ENCODE assay signal across 1 fruit fly cellular context in the genomic region with DNA sequence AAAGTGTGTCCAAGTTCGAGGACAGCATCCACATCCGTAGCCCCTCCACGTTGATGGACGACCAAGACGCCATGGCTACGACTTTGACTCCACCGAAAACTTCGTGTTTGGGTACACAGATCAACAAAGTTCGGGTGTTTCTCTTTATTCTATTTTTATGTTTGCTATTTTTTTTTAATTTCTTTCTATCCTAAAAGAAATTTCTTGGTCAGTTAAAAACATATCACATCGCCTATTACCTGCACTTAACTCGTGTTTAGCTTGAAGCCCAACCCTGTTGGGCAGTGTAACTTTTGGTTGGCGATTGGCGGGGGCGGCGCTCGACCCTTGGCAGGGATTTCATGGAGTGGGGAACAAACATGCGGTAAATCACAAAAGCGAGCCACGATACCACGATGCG.
TF ChIP-seq lines count a peak whose summit lies in the region.

No protein-coding gene starts in this region.

TF ChIP-seq in whole organism, embryonic, 481 proteins besides CTCF, POLR2A, EP300 and RAD21 (continued from another document and continues in another):
- TF ChIP-seq CG9727 (GFP tag; optimal IDR thresholded peaks at IDR 0.05; lab: Kevin White, UChicago) (peak; percentile 66), Six4 (GFP tag; optimal IDR thresholded peaks at IDR 0.05; lab: Kevin White, UChicago) (peak; percentile 8), trem (tag; optimal IDR thresholded peaks at IDR 0.05; lab: Kevin White, UChicago) (peak; percentile 41), D (optimal IDR thresholded peaks at IDR 0.05; lab: Kevin White, UChicago) (no peak), D (GFP tag; optimal IDR thresholded peaks at IDR 0.05; lab: Kevin White, UChicago) (peak; percentile 58), ftz-f1 (GFP tag; optimal IDR thresholded peaks at IDR 0.05; lab: Kevin White, UChicago) (no peak), kni (GFP tag; optimal IDR thresholded peaks at IDR 0.05; lab: Kevin White, UChicago) (no peak), MTF-1 (GFP tag; optimal IDR thresholded peaks at IDR 0.05; lab: Kevin White, UChicago; ENCODE audit: borderline replicate concordance) (no peak), prd (optimal IDR thresholded peaks at IDR 0.05; lab: Kevin White, UChicago) (no peak), prd (GFP tag; IDR thresholded peaks at IDR 0.05; lab: Robert Waterston, UW) (peak; percentile 77), ewg (GFP tag; optimal IDR thresholded peaks at IDR 0.05; lab: Kevin White, UChicago) (no peak), lmd (GFP tag; IDR thresholded peaks at IDR 0.05; lab: Robert Waterston, UW) (peak; percentile 60; the same call in 1 of the 2 replicates), CG18599 (GFP tag; optimal IDR thresholded peaks at IDR 0.05; lab: Kevin White, UChicago) (peak; percentile 77), slou (GFP tag; optimal IDR thresholded peaks at IDR 0.05; lab: Kevin White, UChicago) (no peak), ab (GFP tag; optimal IDR thresholded peaks at IDR 0.05; lab: Kevin White, UChicago) (no peak), CG15601 (tag; optimal IDR thresholded peaks at IDR 0.05; lab: Kevin White, UChicago) (peak; percentile 22), D19B (GFP tag; optimal IDR thresholded peaks at IDR 0.05; lab: Kevin White, UChicago) (no peak), gsb (GFP tag; IDR thresholded peaks at IDR 0.05; lab: Robert Waterston, UW) (no peak; the same call in 1 of the 2 replicates), Trl (optimal IDR thresholded peaks at IDR 0.05; lab: Kevin White, UChicago) (no peak), Trl (GFP tag; optimal IDR thresholded peaks at IDR 0.05; lab: Kevin White, UChicago) (no peak), jing (GFP tag; optimal IDR thresholded peaks at IDR 0.05; lab: Kevin White, UChicago) (peak; percentile 18), sisA (GFP tag; IDR thresholded peaks at IDR 0.05; lab: Robert Waterston, UW) (no peak), Dbx (GFP tag; IDR thresholded peaks at IDR 0.05; lab: Robert Waterston, UW) (no peak), Atf6 (GFP tag; IDR thresholded peaks at IDR 0.05; lab: Robert Waterston, UW) (peak; percentile 55), bab2 (GFP tag; optimal IDR thresholded peaks at IDR 0.05; lab: Kevin White, UChicago) (peak; percentile 56), crp (GFP tag; optimal IDR thresholded peaks at IDR 0.05; lab: Kevin White, UChicago) (no peak), Gsc (GFP tag; IDR thresholded peaks at IDR 0.05; lab: Robert Waterston, UW) (0 out of 2 replicates have a peak, but pooled peaks have one; percentile 20), GATAe (GFP tag; conservative IDR thresholded peaks at IDR 0.05; lab: Robert Waterston, UW) (no peak), Myb (GFP tag; optimal IDR thresholded peaks at IDR 0.05; lab: Kevin White, UChicago) (no peak), nau (GFP tag; optimal IDR thresholded peaks at IDR 0.05; lab: Kevin White, UChicago) (no peak), Fer2 (tag; optimal IDR thresholded peaks at IDR 0.05; lab: Kevin White, UChicago) (no peak), mirr (GFP tag; optimal IDR thresholded peaks at IDR 0.05; lab: Kevin White, UChicago) (no peak), fd96Cb (tag; optimal IDR thresholded peaks at IDR 0.05; lab: Kevin White, UChicago) (peak; percentile 64), sna (GFP tag; IDR thresholded peaks at IDR 0.05; lab: Robert Waterston, UW; ENCODE audit: partially characterized antibody) (no peak), ssp (GFP tag; IDR thresholded peaks at IDR 0.05; lab: Robert Waterston, UW) (peak; percentile 45; the same call in 1 of the 2 replicates), CG15514 (GFP tag; optimal IDR thresholded peaks at IDR 0.05; lab: Kevin White, UChicago) (peak; percentile 40), bigmax (GFP tag; optimal IDR thresholded peaks at IDR 0.05; lab: Kevin White, UChicago) (no peak), insv (GFP tag; optimal IDR thresholded peaks at IDR 0.05; lab: Kevin White, UChicago) (no peak), dmrt99B (tag; optimal IDR thresholded peaks at IDR 0.05; lab: Kevin White, UChicago) (peak; percentile 64), CG14050 (GFP tag; IDR thresholded peaks at IDR 0.05; lab: Robert Waterston, UW) (peak; percentile 60), CG9215 (GFP tag; IDR thresholded peaks at IDR 0.05; lab: Robert Waterston, UW) (peak; percentile 51; the same call in 1 of the 2 replicates), btn (GFP tag; optimal IDR thresholded peaks at IDR 0.05; lab: Kevin White, UChicago) (peak; percentile 29), Pdp1 (GFP tag; optimal IDR thresholded peaks at IDR 0.05; lab: Kevin White, UChicago) (peak in 1 of 2 experiments; percentile 22), Optix (GFP tag; IDR thresholded peaks at IDR 0.05; lab: Robert Waterston, UW) (peak; percentile 47; the same call in 1 of the 3 replicates), NC2β (GFP tag; optimal IDR thresholded peaks at IDR 0.05; lab: Kevin White, UChicago) (no peak), Meics (GFP tag; optimal IDR thresholded peaks at IDR 0.05; lab: Kevin White, UChicago) (peak; percentile 54), CG3995 (GFP tag; optimal IDR thresholded peaks at IDR 0.05; lab: Kevin White, UChicago) (no peak), B-H2 (GFP tag; optimal IDR thresholded peaks at IDR 0.05; lab: Kevin White, UChicago) (no peak), CG11085 (GFP tag; IDR thresholded peaks at IDR 0.05; lab: Robert Waterston, UW) (no peak), CG11456 (GFP tag; IDR thresholded peaks at IDR 0.05; lab: Robert Waterston, UW) (no peak), Nf-YC (tag; optimal IDR thresholded peaks at IDR 0.05; lab: Kevin White, UChicago) (no peak), CG2678 (tag; optimal IDR thresholded peaks at IDR 0.05; lab: Kevin White, UChicago) (peak; percentile 73), chinmo (GFP tag; IDR thresholded peaks at IDR 0.05; lab: Robert Waterston, UW; ENCODE audit: partially characterized antibody) (no peak), Dek (tag; optimal IDR thresholded peaks at IDR 0.05; lab: Kevin White, UChicago) (no peak), Opbp (GFP tag; IDR thresholded peaks at IDR 0.05; lab: Robert Waterston, UW; ENCODE audit: partially characterized antibody) (no peak), CG15011 (GFP tag; optimal IDR thresholded peaks at IDR 0.05; lab: Kevin White, UChicago) (no peak), peb (GFP tag; IDR thresholded peaks at IDR 0.05; lab: Robert Waterston, UW) (peak; percentile 38; the same call in 1 of the 2 replicates), Ets97D (GFP tag; optimal IDR thresholded peaks at IDR 0.05; lab: Kevin White, UChicago) (no peak), cg (GFP tag; optimal IDR thresholded peaks at IDR 0.05; lab: Kevin White, UChicago) (no peak), CG31388 (GFP tag; optimal IDR thresholded peaks at IDR 0.05; lab: Kevin White, UChicago) (no peak), run (tag; optimal IDR thresholded peaks at IDR 0.05; lab: Kevin White, UChicago) (peak; percentile 15), CG9437 (GFP tag; optimal IDR thresholded peaks at IDR 0.05; lab: Kevin White, UChicago) (no peak), az2 (GFP tag; optimal IDR thresholded peaks at IDR 0.05; lab: Kevin White, UChicago) (peak; percentile 21), scrt (GFP tag; optimal IDR thresholded peaks at IDR 0.05; lab: Kevin White, UChicago) (peak; percentile 34), CG2875 (GFP tag; optimal IDR thresholded peaks at IDR 0.05; lab: Kevin White, UChicago) (peak; percentile 28), CG17802 (tag; optimal IDR thresholded peaks at IDR 0.05; lab: Kevin White, UChicago) (peak; percentile 46), PHDP (tag; optimal IDR thresholded peaks at IDR 0.05; lab: Kevin White, UChicago) (no peak), CG31441 (GFP tag; IDR thresholded peaks at IDR 0.05; lab: Robert Waterston, UW) (peak; percentile 73), CG3065 (GFP tag; optimal IDR thresholded peaks at IDR 0.05; lab: Kevin White, UChicago) (no peak), pfk (GFP tag; optimal IDR thresholded peaks at IDR 0.05; lab: Kevin White, UChicago) (no peak), CG14441 (GFP tag; IDR thresholded peaks at IDR 0.05; lab: Robert Waterston, UW) (peak; percentile 67), inv (GFP tag; IDR thresholded peaks at IDR 0.05; lab: Robert Waterston, UW; ENCODE audit: partially characterized antibody) (no peak), CG3847 (GFP tag; IDR thresholded peaks at IDR 0.05; lab: Robert Waterston, UW) (peak; percentile 55), CG10979 (tag; optimal IDR thresholded peaks at IDR 0.05; lab: Kevin White, UChicago) (peak; percentile 66), CG12391 (tag; optimal IDR thresholded peaks at IDR 0.05; lab: Kevin White, UChicago) (peak; percentile 45), CG9932 (GFP tag; IDR thresholded peaks at IDR 0.05; lab: Robert Waterston, UW) (no peak), caup (GFP tag; optimal IDR thresholded peaks at IDR 0.05; lab: Kevin White, UChicago; ENCODE audit: severe bottlenecking) (no peak), CG1529 (GFP tag; optimal IDR thresholded peaks at IDR 0.05; lab: Kevin White, UChicago) (no peak), fru (optimal IDR thresholded peaks at IDR 0.05; lab: Kevin White, UChicago) (no peak), CG10565 (GFP tag; optimal IDR thresholded peaks at IDR 0.05; lab: Kevin White, UChicago) (no peak), MBD-R2 (GFP tag; IDR thresholded peaks at IDR 0.05; lab: Robert Waterston, UW) (0 out of 2 replicates have a peak, but pooled peaks have one; percentile 5), CG12299 (tag; optimal IDR thresholded peaks at IDR 0.05; lab: Kevin White, UChicago) (no peak), CG7963 (GFP tag; IDR thresholded peaks at IDR 0.05; lab: Robert Waterston, UW; ENCODE audit: partially characterized antibody) (no peak), Dad (GFP tag; optimal IDR thresholded peaks at IDR 0.05; lab: Kevin White, UChicago) (no peak), CG12744 (GFP tag; optimal IDR thresholded peaks at IDR 0.05; lab: Kevin White, UChicago) (no peak), chm (GFP tag; IDR thresholded peaks at IDR 0.05; lab: Robert Waterston, UW) (peak; percentile 54; the same call in 1 of the 2 replicates), sug (tag; optimal IDR thresholded peaks at IDR 0.05; lab: Kevin White, UChicago) (no peak), CG16863 (GFP tag; optimal IDR thresholded peaks at IDR 0.05; lab: Kevin White, UChicago) (no peak), hkb (optimal IDR thresholded peaks at IDR 0.05; lab: Kevin White, UChicago) (no peak), hkb (GFP tag; IDR thresholded peaks at IDR 0.05; lab: Robert Waterston, UW) (peak; percentile 60), CG1603 (tag; optimal IDR thresholded peaks at IDR 0.05; lab: Kevin White, UChicago) (peak; percentile 11), CG15696 (tag; optimal IDR thresholded peaks at IDR 0.05; lab: Kevin White, UChicago) (no peak), CG30020 (tag; optimal IDR thresholded peaks at IDR 0.05; lab: Kevin White, UChicago) (no peak), CG4820 (GFP tag; optimal IDR thresholded peaks at IDR 0.05; lab: Kevin White, UChicago) (peak; percentile 35), gt (GFP tag; IDR thresholded peaks at IDR 0.05; lab: Robert Waterston, UW) (no peak; the same call in 1 of the 2 replicates), CG3163 (GFP tag; optimal IDR thresholded peaks at IDR 0.05; lab: Kevin White, UChicago) (no peak), al (GFP tag; IDR thresholded peaks at IDR 0.05; lab: Robert Waterston, UW) (no peak), slp2 (GFP tag; optimal IDR thresholded peaks at IDR 0.05; lab: Kevin White, UChicago) (no peak), Awh (GFP tag; IDR thresholded peaks at IDR 0.05; lab: Robert Waterston, UW) (peak; percentile 67; the same call in 1 of the 2 replicates), Spps (tag; optimal IDR thresholded peaks at IDR 0.05; lab: Kevin White, UChicago) (peak; percentile 57), CG6791 (GFP tag; IDR thresholded peaks at IDR 0.05; lab: Robert Waterston, UW; ENCODE audit: partially characterized antibody) (no peak), BEAF-32 (GFP tag; optimal IDR thresholded peaks at IDR 0.05; lab: Kevin White, UChicago) (no peak), CG9817 (tag; optimal IDR thresholded peaks at IDR 0.05; lab: Kevin White, UChicago) (peak; percentile 7), CG8924 (tag; optimal IDR thresholded peaks at IDR 0.05; lab: Kevin White, UChicago) (peak; percentile 22), Dp (GFP tag; optimal IDR thresholded peaks at IDR 0.05; lab: Kevin White, UChicago) (no peak), CG15479 (GFP tag; optimal IDR thresholded peaks at IDR 0.05; lab: Kevin White, UChicago) (no peak), pum (GFP tag; optimal IDR thresholded peaks at IDR 0.05; lab: Kevin White, UChicago) (no peak), CG10274 (GFP tag; optimal IDR thresholded peaks at IDR 0.05; lab: Kevin White, UChicago) (no peak), CG42726 (GFP tag; IDR thresholded peaks at IDR 0.05; lab: Robert Waterston, UW; ENCODE audit: partially characterized antibody) (no peak), pb (GFP tag; optimal IDR thresholded peaks at IDR 0.05; lab: Kevin White, UChicago) (no peak), Gug (GFP tag; IDR thresholded peaks at IDR 0.05; lab: Robert Waterston, UW) (peak; percentile 71), ATbp (GFP tag; optimal IDR thresholded peaks at IDR 0.05; lab: Kevin White, UChicago) (peak; percentile 26), CG3838 (GFP tag; optimal IDR thresholded peaks at IDR 0.05; lab: Kevin White, UChicago) (no peak), cas (GFP tag; IDR thresholded peaks at IDR 0.05; lab: Robert Waterston, UW) (no peak), disco-r (GFP tag; optimal IDR thresholded peaks at IDR 0.05; lab: Kevin White, UChicago) (no peak), CG16813 (GFP tag; IDR thresholded peaks at IDR 0.05; lab: Robert Waterston, UW; ENCODE audit: partially characterized antibody) (no peak), CG18764 (GFP tag; optimal IDR thresholded peaks at IDR 0.05; lab: Kevin White, UChicago) (peak; percentile 32), CG11247 (GFP tag; IDR thresholded peaks at IDR 0.05; lab: Robert Waterston, UW) (peak; percentile 34), CG12659 (GFP tag; optimal IDR thresholded peaks at IDR 0.05; lab: Kevin White, UChicago) (no peak), CG1832 (GFP tag; optimal IDR thresholded peaks at IDR 0.05; lab: Kevin White, UChicago) (no peak), Adf1 (GFP tag; IDR thresholded peaks at IDR 0.05; lab: Robert Waterston, UW) (no peak), CG17612 (GFP tag; IDR thresholded peaks at IDR 0.05; lab: Robert Waterston, UW) (no peak), gce (GFP tag; IDR thresholded peaks at IDR 0.05; lab: Robert Waterston, UW) (peak; percentile 61; the same call in 1 of the 3 replicates), C15 (GFP tag; IDR thresholded peaks at IDR 0.05; lab: Robert Waterston, UW) (no peak), CG1024 (GFP tag; IDR thresholded peaks at IDR 0.05; lab: Robert Waterston, UW) (no peak), zf30C (GFP tag; optimal IDR thresholded peaks at IDR 0.05; lab: Kevin White, UChicago) (no peak), Sry-β (GFP tag; optimal IDR thresholded peaks at IDR 0.05; lab: Kevin White, UChicago) (no peak), her (GFP tag; optimal IDR thresholded peaks at IDR 0.05; lab: Kevin White, UChicago) (no peak), amos (GFP tag; IDR thresholded peaks at IDR 0.05; lab: Robert Waterston, UW; ENCODE audit: partially characterized antibody) (no peak)
